Fruit fly (Drosophila melanogaster): ENCODE measurements around the gene myo.

The myo gene

dm6 chr4:695845-696244 is at the start of gene myo:
Gene myo (minus strand): TSS chr4:696055.
- no peak for TF ChIP-seq CG4854 (GFP tag; optimal IDR thresholded peaks at IDR 0.05)
- no peak for TF ChIP-seq Sry-δ (GFP tag; optimal IDR thresholded peaks at IDR 0.05)
- TF ChIP-seq CG3163 (GFP tag; optimal IDR thresholded peaks at IDR 0.05), result no peak
- no peak for TF ChIP-seq D19B (GFP tag; optimal IDR thresholded peaks at IDR 0.05)
- no peak for TF ChIP-seq CG14441 (GFP tag; IDR thresholded peaks at IDR 0.05)
- TF ChIP-seq dysf (GFP tag; IDR thresholded peaks at IDR 0.05), result no peak
- no peak for TF ChIP-seq Hmx (GFP tag; optimal IDR thresholded peaks at IDR 0.05)
- TF ChIP-seq tll (GFP tag; optimal IDR thresholded peaks at IDR 0.05), result no peak
- TF ChIP-seq wek (GFP tag; optimal IDR thresholded peaks at IDR 0.05), result no peak
- TF ChIP-seq vvl (GFP tag; IDR thresholded peaks at IDR 0.05), result no peak
- no peak for TF ChIP-seq seq (GFP tag; IDR thresholded peaks at IDR 0.05)
- TF ChIP-seq ranshi (GFP tag; IDR thresholded peaks at IDR 0.05), result no peak
- no peak for TF ChIP-seq CG9932 (GFP tag; IDR thresholded peaks at IDR 0.05)
- TF ChIP-seq hb (GFP tag; IDR thresholded peaks at IDR 0.05; ENCODE audit: partially characterized antibody), result no peak
- TF ChIP-seq sima (GFP tag; optimal IDR thresholded peaks at IDR 0.05), result no peak
- no peak for TF ChIP-seq CG16863 (GFP tag; optimal IDR thresholded peaks at IDR 0.05)
- TF ChIP-seq CG14710 (tag; optimal IDR thresholded peaks at IDR 0.05), result no peak
- TF ChIP-seq CG14965 (GFP tag; optimal IDR thresholded peaks at IDR 0.05; ENCODE audit: borderline replicate concordance), result no peak
- TF ChIP-seq CG30020 (tag; optimal IDR thresholded peaks at IDR 0.05), result no peak
- TF ChIP-seq ssp (GFP tag; IDR thresholded peaks at IDR 0.05), result no peak
- no peak for TF ChIP-seq CG14860 (GFP tag; IDR thresholded peaks at IDR 0.05; ENCODE audit: partially characterized antibody)
- no peak for TF ChIP-seq CG18619 (GFP tag; optimal IDR thresholded peaks at IDR 0.05)
- TF ChIP-seq CG17385 (GFP tag; optimal IDR thresholded peaks at IDR 0.05), result no peak
- no peak for TF ChIP-seq sr (GFP tag; IDR thresholded peaks at IDR 0.05)
- peak in 1 of 2 experiments; percentile 59 for TF ChIP-seq Pdp1 (GFP tag; optimal IDR thresholded peaks at IDR 0.05)
- TF ChIP-seq ci (GFP tag; IDR thresholded peaks at IDR 0.05), result no peak
- no peak for TF ChIP-seq E2f2 (GFP tag; IDR thresholded peaks at IDR 0.05)
- TF ChIP-seq Hsf (GFP tag; optimal IDR thresholded peaks at IDR 0.05), result no peak
- TF ChIP-seq CG8290 (GFP tag; optimal IDR thresholded peaks at IDR 0.05), result no peak
- TF ChIP-seq CG8290 (tag; optimal IDR thresholded peaks at IDR 0.05), result peak in 1 of 2 experiments; percentile 13
- TF ChIP-seq fd96Cb (tag; optimal IDR thresholded peaks at IDR 0.05), result no peak
- no peak for TF ChIP-seq fd102C (GFP tag; optimal IDR thresholded peaks at IDR 0.05)
- TF ChIP-seq CG7987 (GFP tag; optimal IDR thresholded peaks at IDR 0.05), result no peak
- TF ChIP-seq CG1603 (tag; optimal IDR thresholded peaks at IDR 0.05), result peak; percentile 34
- no peak for TF ChIP-seq CG18764 (GFP tag; optimal IDR thresholded peaks at IDR 0.05)
- TF ChIP-seq CG12299 (tag; optimal IDR thresholded peaks at IDR 0.05), result peak; percentile 38
- no peak for TF ChIP-seq Elba2 (GFP tag; optimal IDR thresholded peaks at IDR 0.05)
- no peak for TF ChIP-seq Hey (tag; optimal IDR thresholded peaks at IDR 0.05)
- TF ChIP-seq CG12391 (tag; optimal IDR thresholded peaks at IDR 0.05), result no peak
- TF ChIP-seq trem (tag; optimal IDR thresholded peaks at IDR 0.05), result no peak
- no peak for TF ChIP-seq Camta (GFP tag; optimal IDR thresholded peaks at IDR 0.05)
- TF ChIP-seq CG34224 (GFP tag; IDR thresholded peaks at IDR 0.05; ENCODE audit: partially characterized antibody), result no peak
- no peak for TF ChIP-seq Dref (GFP tag; IDR thresholded peaks at IDR 0.05)
- TF ChIP-seq ham (GFP tag; IDR thresholded peaks at IDR 0.05), result no peak
- no peak for TF ChIP-seq B-H1 (GFP tag; IDR thresholded peaks at IDR 0.05)
- no peak for TF ChIP-seq phol (tag; optimal IDR thresholded peaks at IDR 0.05)
- no peak for TF ChIP-seq CG10209 (GFP tag; optimal IDR thresholded peaks at IDR 0.05)
- TF ChIP-seq Deaf1 (tag; optimal IDR thresholded peaks at IDR 0.05), result no peak
- no peak for TF ChIP-seq CG15696 (tag; optimal IDR thresholded peaks at IDR 0.05)
- no peak for TF ChIP-seq CG1233 (GFP tag; optimal IDR thresholded peaks at IDR 0.05)
- TF ChIP-seq wor (GFP tag; IDR thresholded peaks at IDR 0.05), result no peak
- TF ChIP-seq Aef1 (GFP tag; IDR thresholded peaks at IDR 0.05), result no peak
